Fruit fly (Drosophila melanogaster): ENCODE results near the gene bcn92.

- TF ChIP-seq Hr78 (GFP tag; optimal IDR thresholded peaks at IDR 0.05) (no peak), ey (GFP tag; optimal IDR thresholded peaks at IDR 0.05) (peak; percentile 100), dsf (GFP tag; optimal IDR thresholded peaks at IDR 0.05; ENCODE audit: borderline replicate concordance) (peak; percentile 98), lola (GFP tag; optimal IDR thresholded peaks at IDR 0.05) (no peak), jim (GFP tag; optimal IDR thresholded peaks at IDR 0.05) (peak; percentile 99), N (GFP tag; optimal IDR thresholded peaks at IDR 0.05) (no peak)
These were observed 12.5 kb downstream of the bcn92 start for dm6 chrX:2136831-2137452.

All from whole organism, wandering third instar larva.